Fruit fly (Drosophila melanogaster): ENCODE results near the gene Elp5.

DNA sequence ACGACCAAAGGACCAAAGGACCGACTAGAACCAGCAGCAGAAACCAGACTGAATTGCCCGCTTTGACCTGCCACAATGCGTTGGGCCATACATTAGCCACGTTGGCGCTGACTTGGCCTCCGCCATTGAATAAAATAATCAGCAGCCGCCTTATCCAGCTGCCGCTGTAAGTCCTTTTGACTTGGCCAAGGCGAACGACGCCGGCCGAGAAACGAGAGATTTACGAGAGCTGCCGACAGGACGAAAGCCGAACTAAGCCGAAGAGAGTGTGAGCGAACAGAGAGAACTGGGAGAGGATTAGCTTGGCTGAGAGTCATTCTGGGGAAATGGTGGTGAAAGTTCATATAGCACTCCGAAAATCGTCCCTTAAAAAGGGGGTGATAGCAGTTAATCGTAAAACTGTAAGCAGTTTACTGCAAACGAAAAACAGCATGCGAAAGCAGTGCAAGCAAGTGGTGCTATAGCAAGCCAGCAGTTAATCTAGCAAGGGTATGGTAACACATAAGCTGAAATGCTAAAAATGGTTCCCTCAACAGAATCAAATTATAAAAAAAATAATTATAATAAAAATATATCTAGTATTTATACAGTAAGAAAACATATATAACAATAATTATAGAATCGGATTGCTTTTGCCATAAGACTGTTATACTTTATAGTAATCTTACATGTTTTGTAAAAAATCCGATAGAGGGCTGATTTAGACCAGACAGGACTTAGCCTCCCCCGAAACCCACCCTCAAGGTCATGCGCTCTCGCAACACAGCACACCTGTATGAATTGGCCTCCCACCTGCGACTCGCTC is 28.7 kb upstream of the Elp5 start:
- TF ChIP-seq psq (optimal IDR thresholded peaks at IDR 0.05) (no peak), h (optimal IDR thresholded peaks at IDR 0.05) (no peak), Sin3A (optimal IDR thresholded peaks at IDR 0.05) (no peak), Myc (optimal IDR thresholded peaks at IDR 0.05) (no peak), ttk (optimal IDR thresholded peaks at IDR 0.05) (no peak), insv (optimal IDR thresholded peaks at IDR 0.05) (no peak)

Data from Kc167 (cell line).